Fruit fly (Drosophila melanogaster) whole organism, pupa: ENCODE data around the gene CG2652.

Experiments used
- CG10348 ChIP-seq: fragments of 200-800 bp; sonication (Bioruptor generic); IDR thresholded peaks from 2 replicates; pipeline ENCODE4 v1.3.6; 2022; ENCODE audit warnings: missing biosample characterization, missing genetic modification characterization
- CG13204 ChIP-seq: fragments of 200-800 bp; sonication (Bioruptor generic); optimal IDR thresholded peaks from 2 replicates; lab custom pipeline; 2018; ENCODE audit warnings: missing biosample characterization, mild to moderate bottlenecking, missing genetic modification characterization, moderate library complexity
- CG14655 ChIP-seq: fragments of 200-800 bp; sonication (Bioruptor generic); optimal IDR thresholded peaks from 3 replicates; lab custom pipeline; 2017; ENCODE audit warnings: mild to moderate bottlenecking, missing biosample characterization, missing genetic modification reagents, missing genetic modification characterization
- CG15710 ChIP-seq: fragments of 200-800 bp; sonication (Bioruptor generic); optimal IDR thresholded peaks from 2 replicates; lab custom pipeline; 2018; ENCODE audit warnings: missing biosample characterization, mild to moderate bottlenecking, missing genetic modification characterization, moderate library complexity
- CG32121 ChIP-seq: fragments of 200-800 bp; sonication (Bioruptor generic); IDR thresholded peaks from 2 replicates; pipeline ENCODE4 v1.3.6; 2022; ENCODE audit warnings: missing biosample characterization, missing genetic modification characterization
- CG34367 ChIP-seq: fragments of 200-800 bp; sonication (Bioruptor generic); optimal IDR thresholded peaks from 2 replicates; lab custom pipeline; 2018; ENCODE audit warnings: missing biosample characterization, mild to moderate bottlenecking, missing genetic modification characterization
- CG8159 ChIP-seq: fragments of 200-800 bp; sonication (Bioruptor generic); optimal IDR thresholded peaks from 3 replicates; lab custom pipeline; 2018; ENCODE audit warnings: missing biosample characterization, mild to moderate bottlenecking, missing genetic modification characterization, moderate library complexity
- CG8301 ChIP-seq: fragments of 200-800 bp; sonication (Bioruptor generic); optimal IDR thresholded peaks from 2 replicates; lab custom pipeline; 2018; ENCODE audit warnings: missing biosample characterization, mild to moderate bottlenecking, missing genetic modification characterization
- EcR ChIP-seq: fragments of 200-800 bp; sonication (Bioruptor generic); optimal IDR thresholded peaks from 3 replicates; lab custom pipeline; 2019; ENCODE audit warnings: missing biosample characterization, missing genetic modification characterization, mild to moderate bottlenecking, moderate library complexity, missing genetic modification reagents
- Pif1A ChIP-seq: fragments of 200-800 bp; sonication (Bioruptor generic); optimal IDR thresholded peaks from 3 replicates; lab custom pipeline; 2016; ENCODE audit warnings: missing biosample characterization, missing genetic modification characterization
- Pif1B ChIP-seq: fragments of 200-800 bp; sonication (Bioruptor generic); optimal IDR thresholded peaks from 3 replicates; lab custom pipeline; 2016; ENCODE audit warnings: missing biosample characterization, missing genetic modification characterization
- Snoo ChIP-seq: fragments of 200-800 bp; sonication (Bioruptor generic); optimal IDR thresholded peaks from 3 replicates; lab custom pipeline; 2017; ENCODE audit warnings: missing biosample characterization, mild to moderate bottlenecking, missing genetic modification characterization, inconsistent platforms
- fd96Ca ChIP-seq: fragments of 200-800 bp; sonication (Bioruptor generic); IDR thresholded peaks from 3 replicates; pipeline ENCODE4 v1.3.6; 2022; ENCODE audit warnings: missing biosample characterization, missing genetic modification characterization
- rn ChIP-seq: fragments of 200-800 bp; sonication (Bioruptor generic); IDR thresholded peaks from 2 replicates; pipeline ENCODE4 v1.3.6; 2022; ENCODE audit warnings: missing biosample characterization, missing genetic modification characterization

DNA sequence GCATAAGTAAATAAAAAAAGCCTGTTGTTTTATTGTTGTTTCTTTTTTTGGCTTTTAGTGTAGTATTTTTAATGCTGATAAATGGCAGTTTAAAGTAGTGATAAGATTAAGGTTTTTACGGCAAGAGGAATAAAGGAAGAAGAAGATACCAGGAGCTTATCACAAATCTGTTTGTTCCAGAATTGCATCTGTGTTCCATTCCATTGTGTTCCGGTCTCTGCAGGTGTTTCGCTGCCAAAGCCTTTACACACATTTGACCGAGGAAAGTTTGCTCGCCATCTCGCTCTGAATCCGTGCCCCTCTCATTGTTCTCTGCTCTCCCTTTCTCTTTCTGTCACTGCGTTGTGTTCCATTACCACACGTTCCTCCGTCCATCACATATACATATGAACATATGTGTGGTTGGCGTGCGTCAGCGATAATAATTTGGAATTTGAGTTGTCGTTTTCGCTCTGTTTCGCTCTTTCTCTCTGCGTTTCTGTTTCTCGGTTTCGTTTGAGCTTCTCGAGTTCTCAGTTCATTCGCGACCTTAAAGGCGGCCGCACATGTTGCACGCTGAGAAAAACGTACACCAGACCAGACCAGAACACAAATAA, 24.4 kb downstream of the CG2652 start:
- TF ChIP-seq fd96Ca (GFP tag; lab: Robert Waterston, UW): peak; percentile 30; the same call in 1 of the 3 replicates
- peak; percentile 16 for TF ChIP-seq CG14655 (GFP tag; lab: Kevin White, UChicago)
- peak; percentile 0 for TF ChIP-seq CG34367 (tag; lab: Kevin White, UChicago)
- peak; percentile 65 for TF ChIP-seq EcR
- no peak for TF ChIP-seq CG15710
- TF ChIP-seq CG32121 (GFP tag; lab: Robert Waterston, UW): no peak
- peak; percentile 28 for TF ChIP-seq CG13204 (GFP tag; lab: Kevin White, UChicago)
- TF ChIP-seq Pif1A (GFP tag; lab: Kevin White, UChicago): no peak
- no peak for TF ChIP-seq CG8159 (tag; lab: Kevin White, UChicago)
- no peak for TF ChIP-seq rn (GFP tag; lab: Robert Waterston, UW)
- peak; percentile 12 for TF ChIP-seq CG8301 (tag; lab: Kevin White, UChicago)
- no peak for TF ChIP-seq Snoo (tag; lab: Kevin White, UChicago)
- TF ChIP-seq CG10348 (GFP tag; lab: Robert Waterston, UW): no peak
- TF ChIP-seq Pif1B (GFP tag; lab: Kevin White, UChicago): peak; percentile 8
